Fruit fly (Drosophila melanogaster): ENCODE results near the gene brun.

- no peak for TF ChIP-seq psq (optimal IDR thresholded peaks at IDR 0.05)
- no peak for TF ChIP-seq CG8478 (optimal IDR thresholded peaks at IDR 0.05)
- no peak for TF ChIP-seq pan (optimal IDR thresholded peaks at IDR 0.05)
- TF ChIP-seq usp (GFP tag; optimal IDR thresholded peaks at IDR 0.05): no peak
- TF ChIP-seq Dll (optimal IDR thresholded peaks at IDR 0.05): no peak
Observed at dm6 chr2L:20638413-20638812, 17.6 kb downstream of the brun start.
